Fruit fly (Drosophila melanogaster) whole organism, embryonic: ENCODE results near the gene Pstk.
A peak's percentile ranks its signal among the peaks of the same experiment; 100 is the strongest.

Experiments
- Abd-B ChIP-seq: fragments of 200-800 bp; sonication (Bioruptor generic); optimal IDR thresholded peaks from 2 replicates; lab custom pipeline; 2018; ENCODE audit warnings: missing biosample characterization, mild to moderate bottlenecking, missing genetic modification characterization, moderate library complexity
- Bgb ChIP-seq: fragments of 200-800 bp; sonication (Bioruptor generic); IDR thresholded peaks from 2 replicates; pipeline ENCODE4 v1.3.6; 2022; ENCODE audit warnings: missing biosample characterization, missing genetic modification characterization; ENCODE audit not compliant: partially characterized antibody
- BtbVII ChIP-seq: fragments of 200-800 bp; sonication (Bioruptor generic); optimal IDR thresholded peaks from 3 replicates; lab custom pipeline; 2017; ENCODE audit warnings: missing biosample characterization, mild to moderate bottlenecking, missing genetic modification characterization
- CG10267 ChIP-seq: fragments of 200-800 bp; sonication (Bioruptor generic); optimal IDR thresholded peaks from 2 replicates; lab custom pipeline; 2018; ENCODE audit warnings: missing biosample characterization, mild to moderate bottlenecking, missing genetic modification characterization, moderate library complexity
- CG12155 ChIP-seq: fragments of 200-800 bp; sonication (Bioruptor generic); optimal IDR thresholded peaks from 3 replicates; lab custom pipeline; 2016; ENCODE audit warnings: missing biosample characterization, missing genetic modification characterization
- CG13287 ChIP-seq: fragments of 200-800 bp; sonication (Bioruptor generic); IDR thresholded peaks from 2 replicates; pipeline ENCODE4 v1.3.6; 2022; ENCODE audit warnings: missing biosample characterization, missing genetic modification characterization; ENCODE audit not compliant: partially characterized antibody
- CG14710 ChIP-seq: fragments of 200-800 bp; sonication (Bioruptor generic); optimal IDR thresholded peaks from 3 replicates; lab custom pipeline; 2019; ENCODE audit warnings: missing biosample characterization, mild to moderate bottlenecking, missing genetic modification characterization, moderate library complexity
- CG14860 ChIP-seq: fragments of 200-800 bp; sonication (Bioruptor generic); IDR thresholded peaks from 3 replicates; pipeline ENCODE4 v1.3.6; 2022; ENCODE audit warnings: missing biosample characterization, missing genetic modification characterization; ENCODE audit not compliant: partially characterized antibody
- CG1603 ChIP-seq: fragments of 200-800 bp; sonication (Bioruptor generic); optimal IDR thresholded peaks from 2 replicates; lab custom pipeline; 2019; ENCODE audit warnings: missing biosample characterization, mild to moderate bottlenecking, missing genetic modification characterization, moderate library complexity
- CG17186 ChIP-seq: fragments of 200-800 bp; sonication (Bioruptor generic); optimal IDR thresholded peaks from 3 replicates; lab custom pipeline; 2017; ENCODE audit warnings: missing biosample characterization, missing genetic modification reagents, missing genetic modification characterization
- CG1792 ChIP-seq: fragments of 200-800 bp; sonication (Bioruptor generic); optimal IDR thresholded peaks from 2 replicates; lab custom pipeline; 2016; ENCODE audit warnings: missing biosample characterization, missing genetic modification characterization
- CG6791 ChIP-seq: fragments of 200-800 bp; sonication (Bioruptor generic); IDR thresholded peaks from 3 replicates; pipeline ENCODE4 v1.3.6; 2022; ENCODE audit warnings: missing biosample characterization, missing genetic modification characterization; ENCODE audit not compliant: partially characterized antibody
- CG7963 ChIP-seq: fragments of 200-800 bp; sonication (Bioruptor generic); IDR thresholded peaks from 3 replicates; pipeline ENCODE4 v1.3.6; 2022; ENCODE audit warnings: missing biosample characterization, missing genetic modification characterization; ENCODE audit not compliant: partially characterized antibody
- CG9876 ChIP-seq: fragments of 200-800 bp; sonication (Bioruptor generic); optimal IDR thresholded peaks from 2 replicates; lab custom pipeline; 2016; ENCODE audit warnings: missing biosample characterization, missing genetic modification characterization
- Dll ChIP-seq: fragments of 200-800 bp; sonication (Bioruptor generic); IDR thresholded peaks from 4 replicates; pipeline ENCODE4 v1.3.6; 2022; ENCODE audit warnings: missing biosample characterization, missing genetic modification characterization; ENCODE audit not compliant: partially characterized antibody
- Doc3 ChIP-seq: fragments of 200-800 bp; sonication (Bioruptor generic); IDR thresholded peaks from 3 replicates; pipeline ENCODE4 v1.3.6; 2022; ENCODE audit warnings: missing biosample characterization, missing genetic modification characterization; ENCODE audit not compliant: partially characterized antibody
- Dp ChIP-seq: fragments of 200-800 bp; sonication (Bioruptor generic); optimal IDR thresholded peaks from 2 replicates; lab custom pipeline; 2018; ENCODE audit warnings: missing biosample characterization, mild to moderate bottlenecking, missing genetic modification characterization, moderate library complexity
- E2f2 ChIP-seq: fragments of 200-800 bp; sonication (Bioruptor generic); IDR thresholded peaks from 2 replicates; pipeline ENCODE4 v1.3.6; 2022; ENCODE audit warnings: missing biosample characterization, missing genetic modification characterization
- Ets97D ChIP-seq: fragments of 200-800 bp; sonication (Bioruptor generic); optimal IDR thresholded peaks from 3 replicates; lab custom pipeline; 2016; ENCODE audit warnings: missing biosample characterization, missing genetic modification characterization
- Fer1 ChIP-seq: fragments of 200-800 bp; sonication (Bioruptor generic); optimal IDR thresholded peaks from 2 replicates; lab custom pipeline; 2017; ENCODE audit warnings: missing biosample characterization, mild to moderate bottlenecking, missing genetic modification characterization
- Hey ChIP-seq: fragments of 200-800 bp; sonication (Bioruptor generic); optimal IDR thresholded peaks from 3 replicates; lab custom pipeline; 2018; ENCODE audit warnings: missing biosample characterization, mild to moderate bottlenecking, missing genetic modification characterization
- HmgZ ChIP-seq: fragments of 200-800 bp; sonication (Bioruptor generic); optimal IDR thresholded peaks from 2 replicates; lab custom pipeline; 2018; ENCODE audit warnings: missing biosample characterization, mild to moderate bottlenecking, missing genetic modification characterization
- MESR4 ChIP-seq: fragments of 200-800 bp; sonication (Bioruptor generic); optimal IDR thresholded peaks from 2 replicates; lab custom pipeline; 2018; ENCODE audit warnings: missing biosample characterization, mild to moderate bottlenecking, missing genetic modification characterization, moderate library complexity
- Max ChIP-seq: fragments of 200-800 bp; sonication (Bioruptor generic); optimal IDR thresholded peaks from 2 replicates; lab custom pipeline; 2016; ENCODE audit warnings: missing biosample characterization, mild to moderate bottlenecking, missing genetic modification characterization
- Med ChIP-seq: fragments of 200-800 bp; sonication (Bioruptor generic); peaks from one replicate; lab custom pipeline; 2016; ENCODE audit warnings: missing biosample characterization, missing genetic modification characterization, mild to moderate bottlenecking, inconsistent platforms, moderate library complexity
- Opbp ChIP-seq: fragments of 200-800 bp; sonication (Bioruptor generic); IDR thresholded peaks from 3 replicates; pipeline ENCODE4 v1.3.6; 2022; ENCODE audit warnings: missing biosample characterization, missing genetic modification characterization; ENCODE audit not compliant: partially characterized antibody
- aop ChIP-seq: fragments of 200-800 bp; sonication (Bioruptor generic); IDR thresholded peaks from 2 replicates; pipeline ENCODE4 v1.3.6; 2022; ENCODE audit warnings: missing biosample characterization, missing genetic modification characterization
- chinmo ChIP-seq: fragments of 200-800 bp; sonication (Bioruptor generic); IDR thresholded peaks from 4 replicates; pipeline ENCODE4 v1.3.6; 2022; ENCODE audit warnings: missing biosample characterization, missing genetic modification characterization; ENCODE audit not compliant: partially characterized antibody
- crol ChIP-seq: fragments of 200-800 bp; sonication (Bioruptor generic); IDR thresholded peaks from 2 replicates; pipeline ENCODE4 v1.3.6; 2022; ENCODE audit warnings: missing biosample characterization, missing genetic modification characterization
- cwo ChIP-seq: fragments of 200-800 bp; sonication (Bioruptor generic); optimal IDR thresholded peaks from 3 replicates; lab custom pipeline; 2017; ENCODE audit warnings: missing biosample characterization, missing genetic modification characterization, mild to moderate bottlenecking, moderate library complexity, missing genetic modification reagents
- emc ChIP-seq: fragments of 200-800 bp; sonication (Bioruptor generic); optimal IDR thresholded peaks from 2 replicates; lab custom pipeline; 2016; ENCODE audit warnings: missing biosample characterization, missing genetic modification characterization
- hbn ChIP-seq: fragments of 200-800 bp; sonication (Bioruptor generic); IDR thresholded peaks from 2 replicates; pipeline ENCODE4 v1.3.6; 2022; ENCODE audit warnings: missing biosample characterization, missing genetic modification characterization; ENCODE audit not compliant: partially characterized antibody
- inv ChIP-seq: fragments of 200-800 bp; sonication (Bioruptor generic); IDR thresholded peaks from 2 replicates; pipeline ENCODE4 v1.3.6; 2022; ENCODE audit warnings: missing biosample characterization, missing genetic modification characterization; ENCODE audit not compliant: partially characterized antibody
- mirr ChIP-seq: fragments of 200-800 bp; sonication (Bioruptor generic); optimal IDR thresholded peaks from 3 replicates; lab custom pipeline; 2018; ENCODE audit warnings: missing biosample characterization, mild to moderate bottlenecking, missing genetic modification characterization
- mld ChIP-seq: fragments of 200-800 bp; sonication (Bioruptor generic); IDR thresholded peaks from 3 replicates; pipeline ENCODE4 v1.3.6; 2022; ENCODE audit warnings: missing biosample characterization, missing genetic modification characterization; ENCODE audit not compliant: partially characterized antibody
- nerfin-2 ChIP-seq: fragments of 200-800 bp; sonication (Bioruptor generic); IDR thresholded peaks from 2 replicates; pipeline ENCODE4 v1.3.6; 2022; ENCODE audit warnings: missing biosample characterization, missing genetic modification characterization; ENCODE audit not compliant: partially characterized antibody
- pfk ChIP-seq: fragments of 200-800 bp; sonication (Bioruptor generic); optimal IDR thresholded peaks from 2 replicates; lab custom pipeline; 2018; ENCODE audit warnings: missing biosample characterization, mild to moderate bottlenecking, missing genetic modification characterization, moderate library complexity
- sens ChIP-seq: fragments of 200-800 bp; sonication (Bioruptor generic); peaks from one replicate; lab custom pipeline; 2016; ENCODE audit warnings: missing biosample characterization, missing genetic modification characterization
- sna ChIP-seq: fragments of 200-800 bp; sonication (Bioruptor generic); IDR thresholded peaks from 2 replicates; pipeline ENCODE4 v1.3.6; 2022; ENCODE audit warnings: missing biosample characterization, missing genetic modification characterization; ENCODE audit not compliant: partially characterized antibody
- stwl ChIP-seq: fragments of 200-800 bp; sonication (Bioruptor generic); optimal IDR thresholded peaks from 3 replicates; lab custom pipeline; 2018; ENCODE audit warnings: missing biosample characterization, mild to moderate bottlenecking, missing genetic modification characterization, moderate library complexity
- sug ChIP-seq: fragments of 200-800 bp; optimal IDR thresholded peaks from 2 replicates; lab custom pipeline; 2019; ENCODE audit warnings: missing biosample characterization, mild to moderate bottlenecking, missing genetic modification characterization, moderate library complexity
- trem ChIP-seq: fragments of 200-800 bp; optimal IDR thresholded peaks from 3 replicates; lab custom pipeline; 2019; ENCODE audit warnings: missing biosample characterization, mild to moderate bottlenecking, missing genetic modification characterization, moderate library complexity
- ttk ChIP-seq: fragments of 200-800 bp; sonication (Bioruptor generic); IDR thresholded peaks from 2 replicates; pipeline ENCODE4 v2.1.2; 2022; ENCODE audit warnings: missing biosample characterization, missing genetic modification characterization
- twi ChIP-seq: fragments of 200-800 bp; optimal IDR thresholded peaks from 2 replicates; lab custom pipeline; 2019; ENCODE audit warnings: missing biosample characterization, mild to moderate bottlenecking, missing genetic modification characterization, moderate library complexity
- vnd ChIP-seq: fragments of 200-800 bp; sonication (Bioruptor generic); IDR thresholded peaks from 3 replicates; pipeline ENCODE4 v1.3.6; 2022; ENCODE audit warnings: missing biosample characterization, missing genetic modification characterization; ENCODE audit not compliant: partially characterized antibody
- zen2 ChIP-seq: fragments of 200-800 bp; sonication (Bioruptor generic); IDR thresholded peaks from 3 replicates; pipeline ENCODE4 v1.3.6; 2022; ENCODE audit warnings: missing biosample characterization, missing genetic modification characterization; ENCODE audit not compliant: partially characterized antibody

Gene Pstk

dm6 chrX:19615990-19616663 lies 2.2 kb downstream of the Pstk start, which contains the start of gene CG14210 (continued):
- TF ChIP-seq CG9876 (GFP tag; lab: Kevin White, UChicago) (no peak), Dll (GFP tag; lab: Robert Waterston, UW) (peak; percentile 62; the same call in 3 of the 4 replicates), ttk (GFP tag; lab: Robert Waterston, UW) (no peak), Bgb (GFP tag; lab: Robert Waterston, UW) (peak; percentile 71), CG14710 (tag; lab: Kevin White, UChicago) (peak; percentile 12), Max (peak; percentile 69), mld (GFP tag; lab: Robert Waterston, UW) (0 out of 3 replicates have a peak, but pooled peaks have one; percentile 53), CG17186 (peak; percentile 37), zen2 (GFP tag; lab: Robert Waterston, UW) (peak; percentile 78), twi (tag; lab: Kevin White, UChicago) (peak; percentile 30), cwo (GFP tag; lab: Kevin White, UChicago) (peak; percentile 77), CG12155 (GFP tag; lab: Kevin White, UChicago) (no peak), Med (GFP tag; lab: Kevin White, UChicago) (peak; percentile 7), Abd-B (no peak), inv (GFP tag; lab: Robert Waterston, UW) (peak; percentile 48; the same call in 1 of the 2 replicates), mirr (GFP tag; lab: Kevin White, UChicago) (peak; percentile 8), pfk (peak; percentile 70), CG1603 (tag; lab: Kevin White, UChicago) (peak; percentile 50), crol (no peak), Doc3 (peak; percentile 49; the same call in 2 of the 3 replicates), MESR4 (GFP tag; lab: Kevin White, UChicago) (peak; percentile 57), Fer1 (GFP tag; lab: Kevin White, UChicago) (peak; percentile 2), CG1792 (GFP tag; lab: Kevin White, UChicago) (no peak), sug (tag; lab: Kevin White, UChicago) (peak; percentile 25), CG6791 (GFP tag; lab: Robert Waterston, UW) (peak; percentile 75; the same call in 2 of the 3 replicates), CG13287 (GFP tag; lab: Robert Waterston, UW) (peak; percentile 71), BtbVII (no peak), CG7963 (GFP tag; lab: Robert Waterston, UW) (peak; percentile 66; the same call in 2 of the 3 replicates), nerfin-2 (peak; percentile 56; the same call in 1 of the 2 replicates), sens (GFP tag; lab: Kevin White, UChicago) (peak; percentile 19), CG10267 (tag; lab: Kevin White, UChicago) (peak; percentile 9), Hey (tag; lab: Kevin White, UChicago) (no peak), aop (GFP tag; lab: Robert Waterston, UW) (no peak), chinmo (GFP tag; lab: Robert Waterston, UW) (0 out of 4 replicates have a peak, but pooled peaks have one; percentile 55), HmgZ (peak; percentile 7), CG14860 (GFP tag; lab: Robert Waterston, UW) (peak; percentile 52; the same call in 2 of the 3 replicates), Opbp (GFP tag; lab: Robert Waterston, UW) (peak; percentile 72; the same call in 2 of the 3 replicates), sna (peak; percentile 44; the same call in 1 of the 2 replicates), Ets97D (GFP tag; lab: Kevin White, UChicago) (peak; percentile 32), stwl (tag; lab: Kevin White, UChicago) (peak; percentile 40), emc (no peak), E2f2 (GFP tag; lab: Robert Waterston, UW) (peak; percentile 91), vnd (peak; percentile 65), Dp (GFP tag; lab: Kevin White, UChicago) (peak; percentile 84), hbn (GFP tag; lab: Robert Waterston, UW) (peak; percentile 60), trem (tag; lab: Kevin White, UChicago) (peak; percentile 45)
